Worm (Caenorhabditis elegans): ENCODE measurements around the gene F08F8.10.

ce11 chrIII:7314473-7314872, 42.7 kb downstream of the F08F8.10 start:
- TF ChIP-seq ceh-82 (tag; optimal IDR thresholded peaks at IDR 0.05), result no peak
- no peak for TF ChIP-seq C34B4.2 (tag; optimal IDR thresholded peaks at IDR 0.05)
- no peak for TF ChIP-seq aly-2 (tag; optimal IDR thresholded peaks at IDR 0.05)
- TF ChIP-seq F16B12.6 (tag; optimal IDR thresholded peaks at IDR 0.05), result no peak
- TF ChIP-seq nhr-12 (tag; optimal IDR thresholded peaks at IDR 0.05), result no peak
- TF ChIP-seq unc-62 (GFP tag; optimal IDR thresholded peaks at IDR 0.05), result no peak
- no peak for TF ChIP-seq lin-13 (GFP tag; optimal IDR thresholded peaks at IDR 0.05)
- no peak for TF ChIP-seq elt-2 (tag; optimal IDR thresholded peaks at IDR 0.05)
- no peak for TF ChIP-seq efl-3 (GFP tag; optimal IDR thresholded peaks at IDR 0.05)
